Fruit fly (Drosophila melanogaster) ovary, adult (tissue): ENCODE measurements around the gene CG43850.
A peak's percentile ranks its signal among the peaks of the same experiment; 100 is the strongest.
"Not testable (repeated sequence)": the region's sequence is repeated elsewhere in the genome, so short reads cannot be mapped to it uniquely, and the experiment has no call there.

Experiments used
- CG17801 ChIP-seq: fragments of 200-800 bp; optimal IDR thresholded peaks from 2 replicates; lab custom pipeline; 2019; ENCODE audit warnings: missing biosample characterization, mild to moderate bottlenecking, missing genetic modification characterization, moderate library complexity; ENCODE audit not compliant: partially characterized antibody

CG43850 gene

DNA sequence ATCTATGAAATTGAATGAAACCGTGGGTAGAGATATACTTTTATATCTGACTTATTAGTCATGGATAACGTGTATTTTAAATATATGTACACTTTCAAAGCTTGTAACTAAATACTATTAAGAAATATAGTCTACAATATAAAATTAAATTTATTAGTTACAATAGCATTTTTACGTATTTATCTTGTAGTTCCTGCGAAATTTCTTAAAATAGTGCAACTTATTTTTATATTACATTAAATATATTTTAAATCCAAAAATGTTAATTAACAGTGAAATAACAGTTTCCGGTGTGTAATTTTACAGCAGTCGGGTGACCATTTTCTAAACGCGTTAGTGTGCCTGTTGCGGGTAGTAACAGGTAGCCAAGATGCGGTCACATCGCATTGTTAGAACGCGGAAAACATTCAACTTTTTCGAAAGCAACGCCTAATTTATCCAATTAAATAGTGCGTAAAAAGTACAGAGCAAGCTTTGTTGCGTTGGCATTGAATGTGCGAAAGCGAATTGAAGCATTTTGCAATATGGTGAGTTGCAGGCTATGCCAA lies 16.5 kb upstream of the CG43850 start, which contains the start of the genes CG10859 and CG7110:
Gene CG10859 (minus strand): TSS at position 51 of the 548 bp plus-strand sequence.
Gene CG7110 (plus strand): TSS at position 378 of the 548 bp plus-strand sequence.
- peak; percentile 89 for TF ChIP-seq CG17801 (GFP tag; lab: Kevin White, UChicago)

DNA sequence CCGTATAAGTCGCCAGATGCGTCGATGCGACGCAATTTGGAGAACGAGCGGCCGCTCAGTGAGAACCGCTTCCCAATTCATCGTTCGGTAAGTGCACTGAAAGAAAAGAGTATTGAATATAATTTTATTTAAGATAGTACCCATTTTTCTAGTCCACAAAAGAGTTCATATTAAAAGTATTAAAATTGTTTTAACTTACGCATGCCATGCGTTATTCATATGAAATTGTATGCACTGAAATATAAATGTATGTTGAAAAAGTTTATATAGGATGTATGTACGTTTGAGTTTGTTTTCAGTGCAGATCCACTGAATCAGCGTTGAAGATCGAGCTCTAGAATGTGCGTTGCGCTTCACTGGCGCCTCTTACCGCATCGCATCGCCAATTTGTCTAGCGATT lies 15.7 kb upstream of the CG43850 start:
- peak; percentile 75 for TF ChIP-seq CG17801 (GFP tag; lab: Kevin White, UChicago)

DNA sequence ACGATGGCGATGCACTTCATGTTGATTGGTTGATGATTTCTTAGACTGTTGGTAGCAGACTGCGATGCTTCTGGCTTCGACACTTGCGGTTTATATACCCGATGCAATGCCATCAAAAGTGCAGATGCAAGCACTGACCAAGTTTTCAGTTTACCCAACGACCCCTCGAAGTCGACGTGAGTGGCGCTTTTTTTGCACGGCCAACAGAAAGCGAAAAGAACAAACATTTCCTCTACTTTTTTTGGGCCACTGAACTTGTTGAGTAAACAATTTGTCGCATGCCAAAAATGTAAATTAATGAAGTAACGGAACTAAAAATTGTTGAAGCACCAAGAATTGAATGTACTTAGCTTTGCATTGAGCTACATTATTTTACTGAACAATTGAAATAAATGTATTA lies 3.7 kb upstream of the CG43850 start, which contains the start of gene Vm34Ca:
Gene Vm34Ca (minus strand): TSS at position 66 of the 400 bp plus-strand sequence.
- peak; percentile 68 for TF ChIP-seq CG17801 (GFP tag; lab: Kevin White, UChicago)

DNA sequence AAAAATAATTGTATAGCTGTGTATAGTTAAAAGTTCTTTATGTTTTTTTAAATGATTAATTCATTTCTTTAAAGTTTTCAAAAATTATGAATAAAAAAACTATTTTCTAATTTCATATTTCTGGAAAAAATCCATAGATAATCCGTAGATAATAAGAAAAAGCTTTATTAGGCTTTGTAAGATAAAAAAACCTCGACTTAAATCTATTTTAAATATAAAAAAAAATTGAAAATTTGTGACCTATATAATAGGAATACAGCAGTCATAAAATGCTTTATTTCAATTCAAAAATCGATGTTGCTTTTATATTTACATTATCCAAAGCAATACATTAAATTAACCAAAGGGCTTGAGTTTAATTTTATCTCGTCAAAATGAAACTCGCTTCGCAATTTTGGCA lies 3.0 kb upstream of the CG43850 start, which contains the start of gene Flad2:
Gene Flad2 (plus strand): TSS at position 301 of the 400 bp plus-strand sequence.
- no peak for TF ChIP-seq CG17801 (GFP tag; lab: Kevin White, UChicago)

DNA sequence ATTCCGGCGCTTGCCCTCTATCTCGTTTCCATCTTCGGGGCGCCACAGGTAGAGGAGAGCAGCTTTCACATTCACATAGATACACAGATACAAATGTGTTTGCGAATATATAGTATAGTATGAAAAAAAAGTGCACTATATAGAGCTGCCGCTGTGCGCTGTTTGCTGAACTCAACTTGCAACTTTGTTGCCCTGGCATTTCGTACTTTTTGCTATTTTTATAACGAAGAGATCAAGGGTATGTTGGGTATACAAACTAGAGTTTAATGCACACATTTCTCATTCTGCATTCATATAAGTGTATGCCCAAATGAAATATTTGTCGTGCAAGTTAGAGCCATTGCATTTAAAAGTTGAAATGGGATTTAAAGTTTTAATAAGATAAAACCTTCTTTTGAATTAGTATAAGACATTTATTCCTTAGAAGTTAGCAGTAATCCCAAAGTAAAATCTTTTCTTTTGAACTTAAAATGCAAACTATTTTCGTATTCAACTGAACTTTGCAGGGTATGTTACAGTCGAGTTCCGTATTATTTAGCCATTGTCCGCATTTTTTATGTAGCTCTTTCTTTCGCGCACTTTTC lies 15.8 kb downstream of the CG43850 start:
- no peak for TF ChIP-seq CG17801 (GFP tag; lab: Kevin White, UChicago)

DNA sequence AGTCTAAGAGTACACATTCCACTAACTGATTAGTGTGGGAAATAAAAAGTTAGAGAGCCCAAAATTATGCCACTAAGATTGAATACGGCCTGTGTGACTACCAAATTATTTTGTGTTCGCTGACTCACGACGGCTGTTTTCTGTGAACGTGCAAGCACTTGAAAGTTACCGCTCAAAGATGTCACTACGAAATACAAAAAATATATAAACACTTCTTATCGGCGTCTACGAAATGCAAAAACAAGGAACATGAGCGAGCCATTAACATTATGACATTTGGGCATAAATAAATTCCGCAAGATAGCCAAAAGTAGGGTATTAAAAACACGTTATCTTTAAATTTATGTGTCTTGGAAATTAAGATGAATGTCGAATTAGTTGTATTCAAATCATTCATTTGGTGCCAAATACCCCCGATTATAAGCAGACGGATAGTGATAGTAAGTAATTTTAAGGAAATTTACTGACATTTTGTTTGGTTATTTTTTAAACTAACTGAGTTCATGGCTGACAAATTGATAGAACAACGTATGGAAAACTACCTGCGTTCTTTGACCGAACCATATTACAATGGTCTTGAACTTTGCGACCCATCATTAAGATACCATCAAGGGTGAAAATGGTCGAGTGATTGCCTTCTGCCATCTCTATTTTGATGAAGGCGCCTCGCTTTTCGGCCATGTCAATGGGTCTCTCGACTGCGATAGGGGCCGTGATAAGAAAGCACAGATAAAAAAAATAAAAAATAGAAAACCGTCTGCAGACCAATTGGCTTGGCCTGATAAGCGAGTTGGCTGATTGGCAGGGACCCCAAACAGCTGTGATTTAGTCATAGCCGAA lies 19.8 kb downstream of the CG43850 start, which contains the start of gene Tehao:
Gene Tehao (plus strand): TSS at position 828 of the 840 bp plus-strand sequence.
- no peak for TF ChIP-seq CG17801 (GFP tag; lab: Kevin White, UChicago)

DNA sequence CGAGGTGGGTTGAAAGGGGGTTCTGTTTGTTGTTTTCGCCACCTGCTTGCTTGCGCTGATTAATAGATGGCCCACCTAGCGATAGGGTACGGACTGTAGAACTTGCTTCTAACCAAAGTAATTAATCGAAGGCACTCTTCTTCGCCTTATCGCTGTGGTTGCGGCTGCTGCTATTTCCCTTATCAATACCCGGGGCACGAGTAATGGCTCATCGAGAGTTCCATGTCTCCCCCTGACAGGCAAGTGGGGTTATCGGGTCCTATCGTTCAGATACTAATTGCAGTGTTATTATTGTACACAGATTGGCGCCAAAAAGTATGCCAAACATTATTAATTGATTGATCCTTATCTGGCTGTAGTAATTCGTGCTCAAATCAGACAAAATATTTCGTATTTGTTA lies 21.6 kb downstream of the CG43850 start:
- TF ChIP-seq CG17801 (GFP tag; lab: Kevin White, UChicago): no peak

DNA sequence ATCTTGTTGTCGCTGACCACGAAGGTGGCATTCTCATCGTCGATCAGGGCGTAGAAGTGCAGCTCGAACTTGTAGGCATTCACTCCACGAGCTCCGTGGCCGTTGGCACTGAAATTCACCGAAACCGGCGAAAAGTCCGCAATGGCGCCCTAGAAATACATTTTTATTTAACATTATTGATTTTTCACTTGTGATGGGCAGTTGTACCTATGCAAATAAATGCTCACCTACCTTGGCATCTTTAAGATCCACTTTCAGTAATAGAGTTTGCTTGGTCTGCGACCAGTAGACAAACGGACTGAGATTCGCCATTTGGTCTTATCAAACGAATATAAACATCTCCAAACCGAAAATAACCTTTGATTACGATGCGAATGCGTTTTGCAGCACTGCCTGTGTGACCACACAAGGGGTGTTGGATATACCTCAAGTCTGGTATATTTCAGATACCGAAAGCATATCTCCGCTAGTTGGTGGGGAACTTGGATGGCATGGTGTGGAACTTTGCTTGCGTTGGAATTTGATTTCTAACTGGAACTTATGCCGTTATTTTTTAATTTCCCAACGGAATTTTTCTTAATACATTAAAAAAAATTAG lies 30.1 kb downstream of the CG43850 start, which contains the start of gene Hacd2:
Gene Hacd2 (minus strand): TSS at position 403 of the 598 bp plus-strand sequence.
- peak; percentile 21 for TF ChIP-seq CG17801 (GFP tag; lab: Kevin White, UChicago)

DNA sequence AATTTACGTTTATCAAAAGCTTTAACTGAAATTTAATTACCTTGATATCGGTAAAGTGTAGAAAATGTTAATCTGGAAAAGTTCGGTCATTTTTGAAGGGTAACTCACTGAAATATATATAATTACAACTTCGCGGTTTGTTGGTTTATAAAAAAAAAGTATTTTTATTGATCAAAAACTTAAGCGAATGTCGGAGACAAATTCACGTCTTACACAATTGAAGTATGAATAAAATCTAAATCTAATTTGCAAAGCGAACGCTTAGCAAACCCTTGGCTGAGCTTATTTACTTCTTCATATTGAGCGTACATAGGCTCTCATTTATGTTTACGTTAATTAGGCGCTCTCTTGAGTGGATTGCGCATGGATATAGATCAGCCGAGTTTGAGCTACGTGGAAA lies 34.2 kb downstream of the CG43850 start, which contains the start of gene Hsp60D:
Gene Hsp60D (minus strand): TSS at position 101 of the 400 bp plus-strand sequence.
- not testable (repeated sequence) for TF ChIP-seq CG17801 (GFP tag; lab: Kevin White, UChicago)

DNA sequence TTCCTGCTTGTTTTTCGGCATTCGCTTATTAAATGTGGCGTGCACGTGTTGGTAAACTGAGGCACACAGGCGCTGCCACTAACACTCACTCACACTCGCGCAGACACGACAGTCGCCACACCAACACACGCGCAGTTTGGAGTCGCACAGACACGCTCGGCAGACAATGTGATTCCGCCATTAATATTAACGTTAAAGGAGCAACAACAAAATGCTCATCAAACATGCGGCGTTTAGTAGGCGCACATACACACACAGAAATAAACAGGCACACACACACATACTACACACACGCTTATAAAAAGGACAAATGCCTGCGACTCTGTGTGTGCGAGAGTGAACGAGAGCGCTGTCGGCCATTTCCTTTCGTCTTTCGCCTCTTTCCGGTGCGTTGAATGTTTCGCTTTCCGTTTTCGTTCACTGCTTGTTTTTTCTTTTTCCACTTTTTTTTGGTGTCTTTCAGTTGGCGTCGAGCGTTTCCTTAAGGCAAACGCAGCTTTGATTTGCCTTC lies 41.9 kb downstream of the CG43850 start, which contains the start of gene CG42809:
Gene CG42809 (plus strand): TSS at position 461 of the 511 bp plus-strand sequence.
- no peak for TF ChIP-seq CG17801 (GFP tag; lab: Kevin White, UChicago)

DNA sequence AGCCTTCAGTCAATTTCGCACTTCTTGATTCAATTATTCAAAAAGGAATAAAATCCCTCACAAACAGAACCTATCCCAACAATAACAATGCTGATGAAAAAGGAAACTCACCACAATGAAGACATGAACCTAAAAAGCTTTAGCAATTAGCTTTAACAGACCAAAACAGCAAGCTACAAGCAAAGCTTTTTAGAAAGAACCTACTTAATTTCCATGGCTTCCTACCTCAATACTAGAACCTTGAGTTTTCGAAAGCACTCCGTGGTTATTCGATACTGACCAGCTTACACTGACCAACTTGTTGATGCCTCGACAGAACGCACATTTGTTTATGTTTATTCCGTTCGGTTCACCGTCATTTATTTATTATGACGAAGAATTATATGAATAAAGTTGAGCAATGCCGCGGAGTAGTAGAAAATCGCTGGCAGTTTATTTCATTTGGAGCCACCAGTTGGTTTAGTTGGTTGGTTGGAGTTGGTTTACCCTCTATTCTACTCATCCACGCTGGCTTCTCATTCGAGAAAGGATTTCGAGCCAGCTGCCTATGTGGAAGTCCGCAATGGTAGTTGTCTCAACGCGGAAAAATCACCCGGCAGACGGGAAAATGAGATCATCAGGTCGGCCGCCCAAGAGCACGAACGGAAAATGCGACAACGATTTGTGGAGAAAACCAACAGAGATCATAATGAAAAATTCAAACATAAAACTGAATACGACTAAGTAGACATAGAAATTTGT lies 43.9 kb downstream of the CG43850 start, which contains the start of gene CG42810:
Gene CG42810 (plus strand): TSS at position 691 of the 741 bp plus-strand sequence.
- TF ChIP-seq CG17801 (GFP tag; lab: Kevin White, UChicago): no peak

DNA sequence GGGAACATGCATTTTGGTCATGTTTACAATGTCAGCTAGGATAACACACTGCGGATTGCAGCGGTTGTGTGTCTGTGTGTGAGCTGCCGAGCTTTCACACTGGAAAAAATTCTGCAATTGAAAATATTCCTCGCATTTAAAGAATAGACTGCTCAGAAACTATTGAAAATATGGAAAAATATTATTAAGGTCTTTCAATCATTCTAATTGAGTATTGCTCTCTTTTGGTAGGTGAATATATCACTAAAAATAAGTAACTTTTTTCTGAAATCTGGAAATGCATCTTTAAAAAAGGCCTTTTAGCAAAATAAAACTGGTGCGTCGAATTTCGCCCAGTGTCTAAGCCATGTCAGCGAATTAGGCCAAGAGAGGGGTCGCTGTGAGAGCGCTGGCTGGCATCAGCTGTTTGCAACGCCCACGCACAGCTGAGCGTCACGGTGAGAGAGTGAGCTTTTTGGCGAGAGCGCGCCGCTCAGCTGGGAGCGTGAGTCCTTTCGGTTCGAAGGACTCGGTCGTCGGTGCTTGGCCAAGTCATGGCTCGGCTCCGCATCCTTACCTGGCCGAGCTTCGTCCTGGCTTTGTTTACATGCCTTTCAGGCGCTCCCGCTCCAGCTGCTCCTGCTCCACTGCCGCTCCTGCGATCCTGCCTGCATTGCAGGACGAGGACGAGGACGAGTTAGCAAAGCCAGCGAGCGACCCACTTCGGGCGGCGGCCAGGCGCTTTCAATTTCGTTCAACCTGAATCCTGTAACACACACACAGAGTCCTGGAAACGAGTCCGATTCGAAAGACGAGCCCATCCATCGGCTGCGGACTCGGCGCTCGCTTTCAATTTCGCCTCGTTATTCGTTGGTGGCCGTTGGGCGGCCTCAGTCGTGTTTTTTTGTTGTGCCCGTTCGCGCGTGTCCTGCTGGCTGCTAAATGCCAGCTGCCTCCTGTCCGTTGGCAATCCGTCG lies 46.0 kb downstream of the CG43850 start, which contains the start of gene CG46308:
Gene CG46308 (plus strand): TSS at position 864 of the 956 bp plus-strand sequence.
- TF ChIP-seq CG17801 (GFP tag; lab: Kevin White, UChicago): no peak
